Worm (Caenorhabditis elegans) whole organism, late embryonic: Measurements from ENCODE around the gene srt-28.

ENCODE experiments used
- C08G9.2 ChIP-seq: sonication (generic microtip); optimal IDR thresholded peaks from 2 replicates; lab custom pipeline; 2016; ENCODE audit warnings: mild to moderate bottlenecking, missing genetic modification characterization, moderate library complexity, missing compliant biosample characterization
- F13H6.1 ChIP-seq: sonication (generic microtip); optimal IDR thresholded peaks from 2 replicates; lab custom pipeline; 2016; ENCODE audit warnings: missing genetic modification characterization, missing compliant biosample characterization
- ceh-24 ChIP-seq: sonication (generic microtip); optimal IDR thresholded peaks from 2 replicates; lab custom pipeline; 2016; ENCODE audit warnings: mild to moderate bottlenecking, missing genetic modification characterization, missing compliant biosample characterization
- ceh-30 ChIP-seq: fragments of 150-350 bp; optimal IDR thresholded peaks from 2 replicates; lab custom pipeline; 2014; ENCODE audit warnings: missing biosample characterization, missing genetic modification characterization
- ceh-31 ChIP-seq: sonication (generic microtip); optimal IDR thresholded peaks from 2 replicates; lab custom pipeline; 2016; ENCODE audit warnings: missing genetic modification characterization, missing compliant biosample characterization
- ceh-34 ChIP-seq: sonication (generic microtip); optimal IDR thresholded peaks from 2 replicates; lab custom pipeline; 2016; ENCODE audit warnings: mild to moderate bottlenecking, missing genetic modification characterization, missing compliant biosample characterization
- ceh-6 ChIP-seq: fragments of 200-800 bp; sonication (Bioruptor generic); optimal IDR thresholded peaks from 2 replicates; lab custom pipeline; 2018; ENCODE audit warnings: mild to moderate bottlenecking, missing genetic modification characterization, missing compliant biosample characterization
- dmd-4 ChIP-seq: sonication (generic microtip); optimal IDR thresholded peaks from 2 replicates; lab custom pipeline; 2016; ENCODE audit warnings: borderline replicate concordance, missing genetic modification characterization, missing compliant biosample characterization
- elt-2 ChIP-seq: sonication (generic microtip); optimal IDR thresholded peaks from 2 replicates; lab custom pipeline; 2016; ENCODE audit warnings: missing genetic modification reagents, missing genetic modification characterization, missing compliant biosample characterization
- elt-4 ChIP-seq: sonication (generic microtip); optimal IDR thresholded peaks from 2 replicates; lab custom pipeline; 2016; ENCODE audit warnings: missing genetic modification characterization, missing compliant biosample characterization
- ets-4 ChIP-seq: sonication (generic microtip); optimal IDR thresholded peaks from 2 replicates; lab custom pipeline; 2016; ENCODE audit warnings: missing genetic modification characterization, missing compliant biosample characterization
- eyg-1 ChIP-seq: sonication (generic microtip); optimal IDR thresholded peaks from 2 replicates; lab custom pipeline; 2016; ENCODE audit warnings: missing genotype, missing genetic modification characterization, missing compliant biosample characterization
- fkh-10 ChIP-seq: fragments of 150-350 bp; optimal IDR thresholded peaks from 2 replicates; lab custom pipeline; 2014; ENCODE audit warnings: missing biosample characterization, missing genetic modification reagents, missing genetic modification characterization
- fkh-6 ChIP-seq: sonication (generic microtip); optimal IDR thresholded peaks from 2 replicates; lab custom pipeline; 2016; ENCODE audit warnings: missing genetic modification characterization, missing compliant biosample characterization
- gmeb-2 ChIP-seq: sonication (generic microtip); optimal IDR thresholded peaks from 2 replicates; lab custom pipeline; 2016; ENCODE audit warnings: missing genetic modification characterization, inconsistent platforms, missing compliant biosample characterization
- hlh-13 ChIP-seq: fragments of 200-800 bp; sonication (Bioruptor generic); optimal IDR thresholded peaks from 2 replicates; lab custom pipeline; 2018; ENCODE audit warnings: mild to moderate bottlenecking, missing genetic modification characterization, missing compliant biosample characterization
- hlh-6 ChIP-seq: sonication (generic microtip); optimal IDR thresholded peaks from 2 replicates; lab custom pipeline; 2016; ENCODE audit warnings: missing genotype, missing genetic modification characterization, missing compliant biosample characterization
- lin-11 ChIP-seq: fragments of 200-800 bp; sonication (Bioruptor generic); optimal IDR thresholded peaks from 2 replicates; lab custom pipeline; 2018; ENCODE audit warnings: mild to moderate bottlenecking, missing genetic modification characterization, missing compliant biosample characterization
- madf-2 ChIP-seq: sonication (generic microtip); optimal IDR thresholded peaks from 2 replicates; lab custom pipeline; 2017; ENCODE audit warnings: missing genetic modification characterization, missing compliant biosample characterization
- mec-3 ChIP-seq: sonication (generic microtip); optimal IDR thresholded peaks from 2 replicates; lab custom pipeline; 2016; ENCODE audit warnings: borderline replicate concordance, missing genetic modification characterization, missing compliant biosample characterization
- nhr-11 ChIP-seq: fragments of 150-350 bp; optimal IDR thresholded peaks from 2 replicates; lab custom pipeline; 2014; ENCODE audit warnings: missing biosample characterization, missing genetic modification characterization
- odd-2 ChIP-seq: sonication (generic microtip); optimal IDR thresholded peaks from 2 replicates; lab custom pipeline; 2017; ENCODE audit warnings: antibody characterized with exemption, mild to moderate bottlenecking, missing genetic modification characterization, missing compliant biosample characterization
- pag-3 ChIP-seq: sonication (generic microtip); optimal IDR thresholded peaks from 2 replicates; lab custom pipeline; 2016; ENCODE audit warnings: missing compliant biosample characterization, missing genetic modification characterization, borderline replicate concordance
- pat-9 ChIP-seq: fragments of 200-800 bp; sonication (Bioruptor generic); optimal IDR thresholded peaks from 2 replicates; lab custom pipeline; 2018; ENCODE audit warnings: mild to moderate bottlenecking, missing genetic modification characterization, moderate library complexity, missing compliant biosample characterization
- pax-1 ChIP-seq: fragments of 150-350 bp; optimal IDR thresholded peaks from 2 replicates; lab custom pipeline; 2014; ENCODE audit warnings: missing biosample characterization, missing genetic modification characterization
- pha-2 ChIP-seq: sonication (generic microtip); optimal IDR thresholded peaks from 2 replicates; lab custom pipeline; 2017; ENCODE audit warnings: mild to moderate bottlenecking, missing genetic modification characterization, missing compliant biosample characterization
- pha-4 ChIP-seq: fragments of 150-350 bp; optimal IDR thresholded peaks from 2 replicates; lab custom pipeline; 2018; ENCODE audit warnings: missing biosample characterization, missing genetic modification reagents, missing genetic modification characterization
- pqm-1 ChIP-seq: sonication (generic microtip); optimal IDR thresholded peaks from 2 replicates; lab custom pipeline; 2016; ENCODE audit warnings: missing genetic modification characterization, missing compliant biosample characterization
- ref-2 ChIP-seq: sonication (generic microtip); optimal IDR thresholded peaks from 2 replicates; lab custom pipeline; 2016; ENCODE audit warnings: missing genetic modification characterization, missing compliant biosample characterization
- sdc-2 ChIP-seq: sonication (generic microtip); optimal IDR thresholded peaks from 2 replicates; lab custom pipeline; 2016; ENCODE audit warnings: missing genotype, missing genetic modification characterization, missing compliant biosample characterization
- sox-2 ChIP-seq: fragments of 200-800 bp; sonication (Bioruptor generic); IDR thresholded peaks from 2 replicates; pipeline ENCODE4 v1.3.6; 2022; ENCODE audit warnings: missing genetic modification reagents, missing genetic modification characterization, missing compliant biosample characterization
- syd-9 ChIP-seq: sonication (generic microtip); optimal IDR thresholded peaks from 2 replicates; lab custom pipeline; 2016; ENCODE audit warnings: mild to moderate bottlenecking, missing genetic modification characterization, moderate library complexity, missing compliant biosample characterization
- tbx-7 ChIP-seq: sonication (generic microtip); optimal IDR thresholded peaks from 2 replicates; lab custom pipeline; 2016; ENCODE audit warnings: missing genotype, missing genetic modification characterization, missing compliant biosample characterization
- unc-3 ChIP-seq, 2 experiments: fragments of 200-800 bp in 1 of 2; sonication (Bioruptor generic) in 1 of 2; sonication (generic microtip) in 1 of 2; conservative IDR thresholded peaks in 1 of 2; optimal IDR thresholded peaks in 1 of 2; 2 replicates each; pipeline versions ENCODE4 v1.3.6 to Lab custom; 2016 to 2022; ENCODE audit warnings: missing compliant biosample characterization in 2 of 2, missing genetic modification characterization in 2 of 2, missing genetic modification reagents in 1 of 2
- unc-42 ChIP-seq: sonication (generic microtip); optimal IDR thresholded peaks from 2 replicates; lab custom pipeline; 2016; ENCODE audit warnings: missing genotype, missing genetic modification characterization, missing compliant biosample characterization
- unc-55 ChIP-seq: sonication (generic microtip); optimal IDR thresholded peaks from 2 replicates; lab custom pipeline; 2017; ENCODE audit warnings: missing biosample characterization, missing genetic modification reagents, missing genetic modification characterization
- zip-5 ChIP-seq: sonication (generic microtip); optimal IDR thresholded peaks from 2 replicates; lab custom pipeline; 2016; ENCODE audit warnings: missing genetic modification characterization, missing compliant biosample characterization
- ztf-16 ChIP-seq: sonication (generic microtip); optimal IDR thresholded peaks from 2 replicates; lab custom pipeline; 2017; ENCODE audit warnings: missing genetic modification characterization, missing compliant biosample characterization

The srt-28 gene

DNA sequence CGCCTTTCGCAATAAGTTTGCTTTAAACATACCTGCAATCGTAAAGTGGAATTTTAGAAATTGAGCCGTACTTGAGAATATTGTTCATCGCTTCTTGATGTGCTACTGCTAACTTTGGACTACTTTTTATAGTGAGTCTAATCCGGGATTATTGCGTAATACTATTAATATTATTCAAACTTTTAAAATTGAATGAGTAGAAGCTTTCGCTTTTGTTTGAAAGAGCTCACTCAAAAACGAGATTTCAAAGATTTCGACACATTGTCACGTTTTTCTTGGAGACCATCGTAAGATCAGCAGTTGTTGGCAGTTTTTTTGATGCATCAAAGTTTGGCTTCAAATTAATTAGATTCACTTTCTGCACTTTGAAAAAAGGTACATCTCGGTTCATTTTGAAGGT lies at the start of gene srt-28:
srt-28 (minus strand) TSS at position 101 of the 400 bp plus-strand sequence.
- TF ChIP-seq unc-3 (GFP tag; conservative IDR thresholded peaks at IDR 0.05; lab: Robert Waterston, UW): no peak
- no peak for TF ChIP-seq unc-3 (tag; optimal IDR thresholded peaks at IDR 0.05; lab: Kevin White, UChicago)
- TF ChIP-seq fkh-6 (tag; lab: Kevin White, UChicago): no peak
- TF ChIP-seq ceh-24 (tag; lab: Kevin White, UChicago): no peak

DNA sequence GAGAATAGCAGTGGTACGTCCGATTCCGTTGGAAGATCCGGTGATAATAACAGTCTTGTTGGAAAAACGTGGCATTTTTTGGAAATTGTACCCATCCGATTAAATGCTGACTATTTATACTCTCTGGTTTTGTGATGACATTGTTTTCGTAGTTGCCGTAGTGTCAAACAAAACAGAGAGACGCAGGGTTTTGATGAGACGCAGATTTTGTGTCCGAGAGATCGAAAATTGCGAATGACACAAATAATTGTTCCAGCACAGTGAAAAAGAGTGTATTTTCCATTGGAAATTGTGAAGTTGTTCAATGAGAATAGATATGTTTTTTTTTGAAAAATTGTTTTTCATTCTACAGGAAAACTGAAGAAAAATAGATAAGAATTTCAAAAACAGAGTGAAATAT lies 49.7 kb upstream of the srt-28 start, which contains the start of gene R05D8.7:
R05D8.7 (minus strand) TSS at position 104 of the 400 bp plus-strand sequence.
- no peak for TF ChIP-seq pax-1
- no peak for TF ChIP-seq pat-9 (tag; lab: Kevin White, UChicago)
- TF ChIP-seq sdc-2 (tag; lab: Kevin White, UChicago): no peak

DNA sequence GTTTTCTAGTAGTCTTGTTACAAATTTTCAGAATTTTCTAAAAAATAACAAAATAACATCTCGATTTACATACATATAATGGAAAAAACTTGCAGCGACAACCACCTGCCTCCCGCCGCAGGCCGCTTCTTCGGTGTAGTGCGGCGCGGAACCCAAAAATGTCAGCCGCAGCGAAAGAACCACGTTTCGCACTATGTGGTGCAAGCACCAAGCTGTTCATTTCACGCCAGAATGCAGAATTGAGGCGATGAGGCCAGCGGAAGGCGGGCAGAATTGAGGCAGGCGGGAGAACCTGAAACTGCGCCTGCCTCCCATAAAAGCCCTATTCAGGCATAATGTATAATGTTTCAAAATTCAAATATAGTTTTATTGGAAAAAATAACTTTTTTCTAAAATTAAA lies 48.0 kb upstream of the srt-28 start:
- TF ChIP-seq unc-3 (GFP tag; conservative IDR thresholded peaks at IDR 0.05; lab: Robert Waterston, UW) (no peak), unc-3 (tag; optimal IDR thresholded peaks at IDR 0.05; lab: Kevin White, UChicago) (no peak), pha-2 (no peak), ceh-31 (tag; lab: Kevin White, UChicago) (no peak), ceh-30 (tag; lab: Kevin White, UChicago) (no peak), gmeb-2 (tag; lab: Kevin White, UChicago) (no peak), fkh-6 (tag; lab: Kevin White, UChicago) (no peak), odd-2 (tag; lab: Kevin White, UChicago) (no peak), ref-2 (tag; lab: Kevin White, UChicago) (no peak), elt-2 (tag; lab: Kevin White, UChicago) (no peak), F13H6.1 (tag; lab: Kevin White, UChicago) (no peak), ets-4 (no peak), sox-2 (GFP tag; lab: Robert Waterston, UW) (no peak), dmd-4 (no peak), pha-4 (no peak), nhr-11 (tag; lab: Kevin White, UChicago) (no peak), hlh-13 (GFP tag; lab: Kevin White, UChicago) (no peak), ceh-34 (tag; lab: Kevin White, UChicago) (no peak), unc-55 (no peak), lin-11 (tag; lab: Kevin White, UChicago) (no peak)
- TF ChIP-seq, all 69 proteins: peak for 0

DNA sequence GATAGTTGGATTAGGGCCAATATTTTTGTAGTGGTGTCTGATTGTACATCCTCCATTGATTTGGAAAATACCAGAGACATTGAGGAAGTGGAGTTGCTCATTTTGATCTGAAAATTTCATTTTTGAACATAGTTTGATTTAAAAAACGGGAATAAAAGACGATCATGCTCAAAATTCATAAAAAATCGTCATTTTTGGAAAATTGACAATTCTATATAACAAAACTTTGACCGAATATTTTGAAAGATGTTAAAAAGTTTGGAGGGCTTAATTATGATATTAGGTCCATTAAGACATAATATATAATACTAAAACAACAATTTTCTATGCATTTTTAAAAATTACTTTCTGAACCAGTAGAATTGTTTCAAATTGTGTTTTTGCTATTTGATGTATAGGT lies 46.0 kb upstream of the srt-28 start, which contains the start of gene srg-58:
srg-58 (minus strand) TSS at position 101 of the 400 bp plus-strand sequence.
- TF ChIP-seq syd-9 (no peak), hlh-6 (no peak), madf-2 (tag; lab: Kevin White, UChicago) (no peak), ets-4 (no peak), tbx-7 (tag; lab: Kevin White, UChicago) (no peak), mec-3 (tag; lab: Kevin White, UChicago) (no peak), elt-4 (tag; lab: Kevin White, UChicago) (no peak)

DNA sequence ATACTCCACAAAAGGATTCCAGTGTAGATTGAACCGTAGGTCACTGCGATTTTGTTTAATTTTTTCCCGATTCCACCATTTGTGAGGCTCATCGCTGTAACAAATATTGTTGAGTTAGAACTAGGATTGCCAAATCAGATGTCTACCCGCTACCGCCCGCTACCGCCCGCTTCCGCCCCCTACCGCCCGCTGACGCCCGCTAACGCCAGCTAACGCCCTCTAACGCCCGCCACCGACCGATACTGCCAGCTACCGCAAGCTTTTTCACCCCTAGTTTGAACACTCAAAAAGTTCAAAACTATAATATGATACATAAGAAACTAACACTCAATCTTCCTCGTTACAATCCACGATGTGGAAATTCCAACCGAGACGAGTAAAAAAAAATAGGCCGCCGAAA lies 45.0 kb upstream of the srt-28 start:
- no peak for TF ChIP-seq ceh-6 (GFP tag; lab: Kevin White, UChicago)
- no peak for TF ChIP-seq zip-5 (tag; lab: Kevin White, UChicago)
- no peak for TF ChIP-seq hlh-6
- no peak for TF ChIP-seq tbx-7 (tag; lab: Kevin White, UChicago)
- no peak for TF ChIP-seq hlh-13 (GFP tag; lab: Kevin White, UChicago)
- no peak for TF ChIP-seq F13H6.1 (tag; lab: Kevin White, UChicago)
- no peak for TF ChIP-seq ztf-16
- TF ChIP-seq lin-11 (tag; lab: Kevin White, UChicago): no peak
- no peak for TF ChIP-seq unc-42 (tag; lab: Kevin White, UChicago)
- no peak for TF ChIP-seq ceh-31 (tag; lab: Kevin White, UChicago)
- no peak for TF ChIP-seq pag-3 (tag; lab: Kevin White, UChicago)
- TF ChIP-seq madf-2 (tag; lab: Kevin White, UChicago): no peak
- TF ChIP-seq C08G9.2: no peak
- TF ChIP-seq eyg-1: no peak
- no peak for TF ChIP-seq pqm-1
- TF ChIP-seq fkh-10 (GFP tag; lab: Kevin White, UChicago): no peak
